Worm (Caenorhabditis elegans) whole organism, L4 larva: ENCODE measurements around the gene F14B8.6.

Experiments
- ama-1 ChIP-seq: fragments of 150-350 bp; optimal IDR thresholded peaks from 2 replicates; lab custom pipeline; 2014; ENCODE audit warnings: inconsistent platforms, mixed read lengths
- lin-15B ChIP-seq: fragments of 150-350 bp; sonication (generic microtip); optimal IDR thresholded peaks from 3 replicates; lab custom pipeline; 2014; ENCODE audit warnings: missing biosample characterization, missing genetic modification characterization
- lin-39 ChIP-seq: fragments of 150-350 bp; optimal IDR thresholded peaks from 2 replicates; lab custom pipeline; 2014; ENCODE audit warnings: missing biosample characterization, missing genetic modification reagents, missing genetic modification characterization
- pha-4 ChIP-seq, 2 experiments: fragments of 150-350 bp in 1 of 2; fragments of 200-800 bp in 1 of 2; sonication (Bioruptor generic) in 1 of 2; IDR thresholded peaks in 1 of 2; optimal IDR thresholded peaks in 1 of 2; 2 replicates each; pipeline versions ENCODE4 v1.3.6 to Lab custom; 2014 to 2022; ENCODE audit warnings: missing genetic modification characterization in 2 of 2, missing genetic modification reagents in 2 of 2, missing biosample characterization in 1 of 2, missing compliant biosample characterization in 1 of 2

ce11 chrX:6963842-6964241, 31.6 kb upstream of the F14B8.6 start:
- TF ChIP-seq lin-15B (tag; lab: Kevin White, UChicago), result no peak
- no peak for TF ChIP-seq pha-4 (GFP tag; IDR thresholded peaks at IDR 0.05; lab: Robert Waterston, UW)
- no peak for TF ChIP-seq pha-4 (tag; optimal IDR thresholded peaks at IDR 0.05; lab: Kevin White, UChicago)
- no peak for TF ChIP-seq lin-39 (tag; lab: Kevin White, UChicago)
- TF ChIP-seq ama-1, result no peak
